Fruit fly (Drosophila melanogaster): ENCODE data around the gene CG6707.

Gene CG6707

dm6 chr3L:9893983-9894382, 4.4 kb downstream of the CG6707 start:
- TF ChIP-seq dmrt11E (tag; optimal IDR thresholded peaks at IDR 0.05) (no peak), CG3065 (GFP tag; optimal IDR thresholded peaks at IDR 0.05) (no peak), CG14710 (tag; optimal IDR thresholded peaks at IDR 0.05) (no peak), CG10654 (GFP tag; optimal IDR thresholded peaks at IDR 0.05) (no peak), CG13123 (GFP tag; optimal IDR thresholded peaks at IDR 0.05) (no peak), ara (GFP tag; IDR thresholded peaks at IDR 0.05) (no peak), CG12299 (tag; optimal IDR thresholded peaks at IDR 0.05) (no peak), Hand (GFP tag; optimal IDR thresholded peaks at IDR 0.05) (no peak), nerfin-2 (GFP tag; IDR thresholded peaks at IDR 0.05; ENCODE audit: partially characterized antibody) (no peak), CG9797 (GFP tag; optimal IDR thresholded peaks at IDR 0.05) (no peak), kah (GFP tag; optimal IDR thresholded peaks at IDR 0.05) (no peak), CG11696 (GFP tag; IDR thresholded peaks at IDR 0.05) (no peak), Ravus (GFP tag; IDR thresholded peaks at IDR 0.05) (no peak), HLHmδ (GFP tag; optimal IDR thresholded peaks at IDR 0.05) (no peak), phol (tag; optimal IDR thresholded peaks at IDR 0.05) (no peak), amos (GFP tag; IDR thresholded peaks at IDR 0.05; ENCODE audit: partially characterized antibody) (no peak), CG10431 (GFP tag; optimal IDR thresholded peaks at IDR 0.05) (no peak), ems (GFP tag; optimal IDR thresholded peaks at IDR 0.05) (no peak), CG17612 (GFP tag; IDR thresholded peaks at IDR 0.05) (no peak)

- TF ChIP-seq CG14050 (GFP tag; IDR thresholded peaks at IDR 0.05) (no peak), Drgx (GFP tag; IDR thresholded peaks at IDR 0.05) (peak; percentile 84), gro (GFP tag; optimal IDR thresholded peaks at IDR 0.05) (no peak), bsh (GFP tag; optimal IDR thresholded peaks at IDR 0.05) (peak; percentile 36 to 85), CG8290 (GFP tag; optimal IDR thresholded peaks at IDR 0.05) (no peak), CG8290 (tag; optimal IDR thresholded peaks at IDR 0.05) (no peak), Scr (GFP tag; IDR thresholded peaks at IDR 0.05; ENCODE audit: partially characterized antibody) (0 out of 2 replicates have a peak, but pooled peaks have one; percentile 9), HmgD (GFP tag; optimal IDR thresholded peaks at IDR 0.05) (peak; percentile 11), CG8388 (GFP tag; optimal IDR thresholded peaks at IDR 0.05) (peak; percentile 89), Tbp (GFP tag; optimal IDR thresholded peaks at IDR 0.05) (no peak), Sin3A (optimal IDR thresholded peaks at IDR 0.05) (peak; percentile 25), so (GFP tag; IDR thresholded peaks at IDR 0.05) (no peak), zen (tag; optimal IDR thresholded peaks at IDR 0.05) (peak; percentile 81), HLH54F (GFP tag; optimal IDR thresholded peaks at IDR 0.05) (peak; percentile 72), Doc3 (GFP tag; IDR thresholded peaks at IDR 0.05; ENCODE audit: partially characterized antibody) (no peak), sim (GFP tag; IDR thresholded peaks at IDR 0.05) (no peak), NC2β (GFP tag; optimal IDR thresholded peaks at IDR 0.05) (peak; percentile 33), al (GFP tag; IDR thresholded peaks at IDR 0.05) (peak; percentile 69), stc (GFP tag; IDR thresholded peaks at IDR 0.05) (peak; percentile 86), cg (GFP tag; optimal IDR thresholded peaks at IDR 0.05) (no peak), ranshi (GFP tag; IDR thresholded peaks at IDR 0.05) (peak; percentile 82), h (optimal IDR thresholded peaks at IDR 0.05) (no peak), Spps (tag; optimal IDR thresholded peaks at IDR 0.05) (peak; percentile 83), chn (GFP tag; optimal IDR thresholded peaks at IDR 0.05) (peak; percentile 58), ato (GFP tag; IDR thresholded peaks at IDR 0.05; ENCODE audit: partially characterized antibody) (no peak), vfl (GFP tag; optimal IDR thresholded peaks at IDR 0.05) (no peak), CG13624 (GFP tag; optimal IDR thresholded peaks at IDR 0.05) (peak; percentile 23), Oaz (GFP tag; IDR thresholded peaks at IDR 0.05) (peak; percentile 45; the same call in 1 of the 2 replicates), CG13775 (GFP tag; optimal IDR thresholded peaks at IDR 0.05) (peak; percentile 85), CG14014 (GFP tag; IDR thresholded peaks at IDR 0.05) (peak; percentile 66), luna (GFP tag; optimal IDR thresholded peaks at IDR 0.05) (no peak), CG13296 (GFP tag; optimal IDR thresholded peaks at IDR 0.05) (peak; percentile 90), crol (GFP tag; IDR thresholded peaks at IDR 0.05) (no peak), CG4854 (GFP tag; optimal IDR thresholded peaks at IDR 0.05) (no peak)
Observed at dm6 chr3L:9888630-9889130, 9.7 kb downstream of the CG6707 start, which contains the start of the genes Taf2 and CalpB. Taf2 (minus strand) TSS chr3L:9888683. CalpB (plus strand) TSS chr3L:9888762.

Data from whole organism, embryonic.